Worm (Caenorhabditis elegans): ENCODE data around the gene col-164.

DNA sequence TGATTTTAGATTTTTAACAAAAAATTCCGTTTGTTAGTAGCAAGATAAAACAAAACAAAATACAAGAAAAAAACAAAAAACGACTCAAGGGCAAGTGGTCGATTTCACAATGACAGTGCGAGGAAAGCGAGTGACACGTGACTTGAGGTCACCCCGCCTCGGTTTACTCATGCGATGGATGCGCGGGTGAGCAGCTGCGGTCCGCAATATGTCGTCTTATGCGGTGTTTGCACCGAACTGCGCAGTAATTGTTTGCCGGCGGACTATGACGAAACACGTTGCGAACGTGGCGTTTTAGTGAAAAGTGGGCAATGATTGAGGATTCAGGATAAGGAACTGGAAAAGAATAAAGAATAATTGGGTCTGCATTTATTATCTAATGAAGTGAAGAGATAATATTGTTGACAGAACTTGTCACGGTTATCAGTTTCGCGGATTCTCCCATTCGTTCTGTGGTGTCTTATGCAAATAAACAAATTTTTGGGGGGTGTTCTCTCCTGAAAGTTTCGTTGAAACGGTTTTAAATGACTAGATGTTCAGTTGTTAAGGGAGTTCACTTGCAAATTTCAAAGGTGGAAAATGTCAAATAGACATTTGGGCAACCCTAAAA lies 21.8 kb upstream of the col-164 start:
- no peak for TF ChIP-seq ztf-11 (tag; optimal IDR thresholded peaks at IDR 0.05)
- peak; percentile 55 for TF ChIP-seq mdl-1 (tag; optimal IDR thresholded peaks at IDR 0.05)
- no peak for TF ChIP-seq elt-3 (tag; optimal IDR thresholded peaks at IDR 0.05)
- no peak for TF ChIP-seq zag-1 (tag; optimal IDR thresholded peaks at IDR 0.05)
- TF ChIP-seq nhr-11 (tag; optimal IDR thresholded peaks at IDR 0.05), result no peak
- TF ChIP-seq nhr-237 (tag; optimal IDR thresholded peaks at IDR 0.05), result no peak

All from whole organism, L3 larva.